Worm (Caenorhabditis elegans) whole organism, midembryonic: ENCODE results near the gene K09E9.1.

Experiments
- klf-2 ChIP-seq: fragments of 200-800 bp; sonication (Bioruptor generic); conservative IDR thresholded peaks from 2 replicates; pipeline ENCODE4 v1.3.6; 2022; ENCODE audit warnings: missing genetic modification reagents, missing genetic modification characterization, missing compliant biosample characterization
- ztf-23 ChIP-seq: fragments of 200-800 bp; sonication (Bioruptor generic); IDR thresholded peaks from 2 replicates; pipeline ENCODE4 v1.3.6; 2022; ENCODE audit warnings: missing genetic modification reagents, missing genetic modification characterization, missing compliant biosample characterization
- ztf-29 ChIP-seq: fragments of 200-800 bp; sonication (Bioruptor generic); IDR thresholded peaks from 2 replicates; pipeline ENCODE4 v1.3.6; 2022; ENCODE audit warnings: missing genetic modification reagents, missing genetic modification characterization, missing compliant biosample characterization

ce11 chrX:15606585-15607276 lies 13.6 kb upstream of the K09E9.1 start, which contains the start of gene rab-14:
- peak; percentile 80 for TF ChIP-seq ztf-23 (GFP tag; lab: Robert Waterston, UW)
- no peak for TF ChIP-seq klf-2
- no peak for TF ChIP-seq ztf-29 (GFP tag; lab: Robert Waterston, UW)
